Worm (Caenorhabditis elegans): Measurements from ENCODE around the gene H03E18.2.

DNA sequence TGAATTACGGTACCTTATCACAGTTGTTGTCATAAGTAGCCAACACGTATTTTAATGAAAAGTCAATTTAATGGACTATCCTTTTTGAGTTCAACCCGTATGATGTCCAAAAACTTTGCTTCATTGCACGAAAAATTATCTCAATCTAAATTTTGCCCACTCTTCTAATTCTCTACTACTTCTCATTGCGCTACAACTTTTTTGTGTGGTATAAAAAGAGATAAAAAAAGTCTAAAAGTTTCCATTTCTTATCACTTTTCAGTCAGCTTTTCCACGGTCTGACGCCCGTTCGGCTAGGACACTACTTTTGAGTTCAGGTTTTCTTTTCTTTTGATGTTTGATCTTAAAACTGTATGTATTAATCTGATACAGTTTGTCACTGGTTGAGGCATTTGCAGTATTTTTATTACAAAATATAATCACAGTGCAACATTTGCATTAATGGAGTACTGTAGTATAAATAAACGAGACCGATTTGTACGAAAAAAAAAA lies 47.6 kb upstream of the H03E18.2 start:
- TF ChIP-seq tbx-7 (tag; optimal IDR thresholded peaks at IDR 0.05), result no peak
- no peak for TF ChIP-seq ceh-9 (tag; optimal IDR thresholded peaks at IDR 0.05)
- no peak for TF ChIP-seq sdc-2 (tag; optimal IDR thresholded peaks at IDR 0.05)
- no peak for TF ChIP-seq elt-4 (tag; optimal IDR thresholded peaks at IDR 0.05)
- no peak for TF ChIP-seq fkh-6 (tag; optimal IDR thresholded peaks at IDR 0.05)
- TF ChIP-seq unc-55 (GFP tag; optimal IDR thresholded peaks at IDR 0.05), result no peak
- no peak for TF ChIP-seq fkh-10 (GFP tag; optimal IDR thresholded peaks at IDR 0.05)
- TF ChIP-seq sox-2 (GFP tag; IDR thresholded peaks at IDR 0.05), result no peak
- TF ChIP-seq ceh-30 (tag; optimal IDR thresholded peaks at IDR 0.05), result no peak
- TF ChIP-seq ceh-31 (tag; optimal IDR thresholded peaks at IDR 0.05), result no peak
- no peak for TF ChIP-seq syd-9 (tag; optimal IDR thresholded peaks at IDR 0.05)
- no peak for TF ChIP-seq T23F11.4 (GFP tag; optimal IDR thresholded peaks at IDR 0.05)
- TF ChIP-seq hlh-30 (tag; optimal IDR thresholded peaks at IDR 0.05; ENCODE audit: insufficient read depth), result no peak
